Worm (Caenorhabditis elegans): Measurements from ENCODE around the gene unc-39.

unc-39 gene

ce11 chrV:14347234-14347826 lies 25.5 kb upstream of the unc-39 start, which contains the start of gene cept-2 (continued):
- TF ChIP-seq elt-2 (tag; optimal IDR thresholded peaks at IDR 0.05) (no peak), nhr-43 (tag; optimal IDR thresholded peaks at IDR 0.05; ENCODE audit: poor library complexity, severe bottlenecking) (peak; percentile 93), ZK546.5 (tag; optimal IDR thresholded peaks at IDR 0.05) (no peak), nhr-237 (tag; optimal IDR thresholded peaks at IDR 0.05) (no peak), hmg-11 (tag; optimal IDR thresholded peaks at IDR 0.05) (no peak), egl-5 (tag; optimal IDR thresholded peaks at IDR 0.05) (peak; percentile 93), lin-15B (tag; optimal IDR thresholded peaks at IDR 0.05) (peak; percentile 66), unc-39 (tag; optimal IDR thresholded peaks at IDR 0.05) (no peak), lin-39 (tag; optimal IDR thresholded peaks at IDR 0.05) (peak; percentile 88), unc-62 (GFP tag; optimal IDR thresholded peaks at IDR 0.05) (peak; percentile 63), fos-1 (tag; optimal IDR thresholded peaks at IDR 0.05) (peak; percentile 30), daf-12 (tag; optimal IDR thresholded peaks at IDR 0.05) (peak; percentile 55), sea-2 (GFP tag; optimal IDR thresholded peaks at IDR 0.05) (no peak), pqm-1 (tag; optimal IDR thresholded peaks at IDR 0.05) (peak; percentile 20), elt-1 (tag; optimal IDR thresholded peaks at IDR 0.05) (peak; percentile 62), nhr-12 (tag; optimal IDR thresholded peaks at IDR 0.05) (no peak), egl-27 (tag; optimal IDR thresholded peaks at IDR 0.05) (no peak), ztf-11 (tag; optimal IDR thresholded peaks at IDR 0.05) (no peak), zag-1 (tag; optimal IDR thresholded peaks at IDR 0.05) (no peak), jun-1 (tag; optimal IDR thresholded peaks at IDR 0.05) (peak; percentile 78), nhr-76 (tag; optimal IDR thresholded peaks at IDR 0.05) (no peak), ceh-28 (tag; optimal IDR thresholded peaks at IDR 0.05) (peak; percentile 76)

- TF ChIP-seq lin-15B (tag; optimal IDR thresholded peaks at IDR 0.05), result no peak
- TF ChIP-seq unc-39 (tag; optimal IDR thresholded peaks at IDR 0.05), result no peak
- TF ChIP-seq mdl-1 (tag; optimal IDR thresholded peaks at IDR 0.05), result no peak
- no peak for TF ChIP-seq elt-2 (tag; optimal IDR thresholded peaks at IDR 0.05)
- TF ChIP-seq fos-1 (tag; optimal IDR thresholded peaks at IDR 0.05), result no peak
- no peak for TF ChIP-seq ztf-11 (tag; optimal IDR thresholded peaks at IDR 0.05)
- no peak for TF ChIP-seq daf-12 (tag; optimal IDR thresholded peaks at IDR 0.05)
- TF ChIP-seq elt-1 (tag; optimal IDR thresholded peaks at IDR 0.05), result no peak
- TF ChIP-seq snpc-4 (tag; optimal IDR thresholded peaks at IDR 0.05), result no peak
- no peak for TF ChIP-seq egl-27 (tag; optimal IDR thresholded peaks at IDR 0.05)
Observed at ce11 chrV:14350498-14350897, 22.4 kb upstream of the unc-39 start.

DNA sequence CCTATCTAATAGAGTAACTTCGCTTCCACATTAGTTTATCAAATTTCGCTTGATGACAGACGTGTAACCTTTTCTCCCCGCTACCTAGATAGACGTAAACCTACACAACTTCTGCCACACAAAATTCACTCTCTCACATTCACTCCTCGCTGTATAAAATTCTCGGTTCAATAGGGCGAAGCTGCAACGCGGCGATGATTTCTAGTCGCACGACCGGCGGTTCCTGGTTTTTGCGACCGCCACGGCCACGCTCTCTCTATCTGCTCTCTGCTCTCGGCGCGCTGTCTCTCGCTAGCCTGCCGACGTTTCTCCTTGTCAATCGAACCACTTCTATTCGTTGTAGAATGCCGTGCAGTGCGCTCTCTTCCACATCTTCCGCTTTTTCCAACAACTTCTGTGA lies 21.9 kb upstream of the unc-39 start:
- TF ChIP-seq nhr-28 (tag; optimal IDR thresholded peaks at IDR 0.05), result no peak
- peak; percentile 50 for TF ChIP-seq ama-1 (optimal IDR thresholded peaks at IDR 0.05)
- TF ChIP-seq nhr-67 (tag; optimal IDR thresholded peaks at IDR 0.05), result no peak
- peak; percentile 25 for TF ChIP-seq ceh-16 (tag; optimal IDR thresholded peaks at IDR 0.05)
- no peak for TF ChIP-seq elt-1 (tag; optimal IDR thresholded peaks at IDR 0.05)
- TF ChIP-seq nhr-76 (tag; optimal IDR thresholded peaks at IDR 0.05), result no peak
- TF ChIP-seq pqm-1 (tag; optimal IDR thresholded peaks at IDR 0.05), result peak; percentile 26
- TF ChIP-seq pha-4 (tag; optimal IDR thresholded peaks at IDR 0.05), result peak; percentile 68
- TF ChIP-seq ceh-9 (tag; optimal IDR thresholded peaks at IDR 0.05), result no peak
- TF ChIP-seq lin-15B (tag; optimal IDR thresholded peaks at IDR 0.05), result peak; percentile 96
- TF ChIP-seq skn-1 (tag; optimal IDR thresholded peaks at IDR 0.05), result peak; percentile 64
- peak; percentile 19 for TF ChIP-seq tbx-2 (tag; optimal IDR thresholded peaks at IDR 0.05)
- TF ChIP-seq fkh-2 (tag; optimal IDR thresholded peaks at IDR 0.05), result no peak
- peak; percentile 60 for TF ChIP-seq jun-1 (tag; optimal IDR thresholded peaks at IDR 0.05)
- TF ChIP-seq fkh-10 (GFP tag; optimal IDR thresholded peaks at IDR 0.05), result peak; percentile 10
- TF ChIP-seq unc-62 (GFP tag; optimal IDR thresholded peaks at IDR 0.05), result no peak
- TF ChIP-seq ztf-4 (tag; optimal IDR thresholded peaks at IDR 0.05), result no peak
- TF ChIP-seq lsy-12 (tag; optimal IDR thresholded peaks at IDR 0.05), result peak; percentile 76
- TF ChIP-seq lin-39 (tag; optimal IDR thresholded peaks at IDR 0.05), result peak; percentile 94
- no peak for TF ChIP-seq daf-12 (tag; optimal IDR thresholded peaks at IDR 0.05)
- TF ChIP-seq nhr-12 (tag; optimal IDR thresholded peaks at IDR 0.05), result no peak
- TF ChIP-seq nhr-23 (tag; optimal IDR thresholded peaks at IDR 0.05), result peak; percentile 74
- peak; percentile 89 for TF ChIP-seq snpc-4 (tag; optimal IDR thresholded peaks at IDR 0.05)
- peak; percentile 92 for TF ChIP-seq hmg-11 (tag; optimal IDR thresholded peaks at IDR 0.05)
- no peak for TF ChIP-seq ceh-28 (tag; optimal IDR thresholded peaks at IDR 0.05)
- peak; percentile 87 for TF ChIP-seq nfya-1 (tag; optimal IDR thresholded peaks at IDR 0.05; ENCODE audit: insufficient read depth)
- no peak for TF ChIP-seq sea-2 (GFP tag; optimal IDR thresholded peaks at IDR 0.05)
- TF ChIP-seq eor-1 (tag; optimal IDR thresholded peaks at IDR 0.05), result no peak
- TF ChIP-seq egl-5 (tag; optimal IDR thresholded peaks at IDR 0.05), result no peak
- peak; percentile 46 for TF ChIP-seq nhr-43 (tag; optimal IDR thresholded peaks at IDR 0.05; ENCODE audit: poor library complexity, severe bottlenecking)
- TF ChIP-seq ztf-11 (tag; optimal IDR thresholded peaks at IDR 0.05), result no peak
- no peak for TF ChIP-seq fos-1 (tag; optimal IDR thresholded peaks at IDR 0.05)
- no peak for TF ChIP-seq nhr-237 (tag; optimal IDR thresholded peaks at IDR 0.05)
- no peak for TF ChIP-seq egl-27 (tag; optimal IDR thresholded peaks at IDR 0.05)
- no peak for TF ChIP-seq ZK546.5 (tag; optimal IDR thresholded peaks at IDR 0.05)
- no peak for TF ChIP-seq mdl-1 (tag; optimal IDR thresholded peaks at IDR 0.05)
- no peak for TF ChIP-seq unc-39 (tag; optimal IDR thresholded peaks at IDR 0.05)
- no peak for TF ChIP-seq nhr-77 (tag; optimal IDR thresholded peaks at IDR 0.05)
- TF ChIP-seq zag-1 (tag; optimal IDR thresholded peaks at IDR 0.05), result no peak
- TF ChIP-seq mml-1 (tag; optimal IDR thresholded peaks at IDR 0.05), result no peak
- TF ChIP-seq nhr-25 (tag; optimal IDR thresholded peaks at IDR 0.05), result peak; percentile 86
- TF ChIP-seq nhr-11 (tag; optimal IDR thresholded peaks at IDR 0.05), result no peak
- peak; percentile 82 for TF ChIP-seq elt-2 (tag; optimal IDR thresholded peaks at IDR 0.05)
- no peak for TF ChIP-seq ceh-82 (tag; optimal IDR thresholded peaks at IDR 0.05)
